Worm (Caenorhabditis elegans) whole organism, L1 larva: Measurements from ENCODE around the gene Y59A8B.25.
"Not testable (repeated sequence)": the region's sequence is repeated elsewhere in the genome, so short reads cannot be mapped to it uniquely, and the experiment has no call there.

Source experiments
- C16A3.4 ChIP-seq: fragments of 150-350 bp; optimal IDR thresholded peaks from 2 replicates; lab custom pipeline; 2014; ENCODE audit warnings: missing biosample characterization, missing genetic modification characterization
- ceh-82 ChIP-seq, 3 experiments: fragments of 150-350 bp in 1 of 3; sonication (generic microtip) in 2 of 3; optimal IDR thresholded peaks; 2 replicates each; lab custom pipeline; 2014 to 2017; ENCODE audit warnings: missing biosample characterization in 3 of 3, missing genetic modification characterization in 3 of 3
- dpl-1 ChIP-seq, 3 experiments: fragments of 150-350 bp in 2 of 3; sonication (generic microtip) in 1 of 3; optimal IDR thresholded peaks; 2 replicates each; lab custom pipeline; 2014 to 2017; ENCODE audit warnings: missing biosample characterization in 3 of 3, missing genetic modification characterization in 3 of 3, missing genetic modification reagents in 3 of 3
- mdl-1 ChIP-seq, 2 experiments: fragments of 150-350 bp; optimal IDR thresholded peaks; 2 replicates each; lab custom pipeline; 2014 to 2017; ENCODE audit warnings: missing biosample characterization in 2 of 2, missing genetic modification characterization in 2 of 2, inconsistent platforms in 1 of 2
- nhr-11 ChIP-seq: fragments of 150-350 bp; optimal IDR thresholded peaks from 2 replicates; lab custom pipeline; 2014; ENCODE audit warnings: missing biosample characterization, missing genetic modification characterization
- nhr-77 ChIP-seq: fragments of 150-350 bp; optimal IDR thresholded peaks from 2 replicates; lab custom pipeline; 2014; ENCODE audit warnings: missing biosample characterization, missing genetic modification characterization
- unc-62 ChIP-seq: fragments of 150-350 bp; optimal IDR thresholded peaks from 2 replicates; lab custom pipeline; 2014; ENCODE audit warnings: missing biosample characterization, missing genetic modification reagents, missing genetic modification characterization

DNA sequence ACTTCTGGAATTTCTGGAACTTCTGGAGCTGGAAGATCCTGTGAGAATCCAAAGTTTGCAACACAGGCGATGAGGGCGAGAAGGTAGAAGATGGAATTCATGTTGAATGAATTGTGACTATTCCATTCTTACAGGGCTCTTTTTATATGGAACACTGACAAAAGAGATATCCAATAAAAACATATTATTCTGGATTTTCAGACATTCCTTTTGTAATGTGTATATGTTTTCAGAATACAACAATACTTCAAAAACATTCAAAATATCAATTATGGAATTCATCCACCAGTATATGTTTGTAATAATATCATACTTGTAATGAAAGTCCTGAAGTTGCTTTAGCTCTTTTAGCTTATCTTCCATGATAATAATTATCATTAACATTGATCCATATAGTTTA lies 44.5 kb downstream of the Y59A8B.25 start, which contains the start of gene Y59A8B.26:
- TF ChIP-seq mdl-1 (tag; optimal IDR thresholded peaks at IDR 0.05; lab: Kevin White, UChicago); nhr-77 (tag; lab: Kevin White, UChicago); nhr-11 (tag; lab: Kevin White, UChicago); C16A3.4 (tag; lab: Kevin White, UChicago); unc-62 (GFP tag; lab: Kevin White, UChicago); dpl-1 (GFP tag; optimal IDR thresholded peaks at IDR 0.05; lab: Kevin White, UChicago); ceh-82 (tag; optimal IDR thresholded peaks at IDR 0.05; lab: Kevin White, UChicago): not testable (repeated sequence)
